Fruit fly (Drosophila melanogaster) Kc167 (cell line): Measurements from ENCODE around the gene CG31055.

Source experiments
- h ChIP-seq: fragments of >200 bp; optimal IDR thresholded peaks from 3 replicates; lab custom pipeline; 2018; ENCODE audit warnings: missing external identifiers
- insv ChIP-seq: fragments of >200 bp; optimal IDR thresholded peaks from 3 replicates; lab custom pipeline; 2018; ENCODE audit warnings: missing external identifiers
- psq ChIP-seq: fragments of >200 bp; optimal IDR thresholded peaks from 2 replicates; lab custom pipeline; 2017; ENCODE audit warnings: missing external identifiers

DNA sequence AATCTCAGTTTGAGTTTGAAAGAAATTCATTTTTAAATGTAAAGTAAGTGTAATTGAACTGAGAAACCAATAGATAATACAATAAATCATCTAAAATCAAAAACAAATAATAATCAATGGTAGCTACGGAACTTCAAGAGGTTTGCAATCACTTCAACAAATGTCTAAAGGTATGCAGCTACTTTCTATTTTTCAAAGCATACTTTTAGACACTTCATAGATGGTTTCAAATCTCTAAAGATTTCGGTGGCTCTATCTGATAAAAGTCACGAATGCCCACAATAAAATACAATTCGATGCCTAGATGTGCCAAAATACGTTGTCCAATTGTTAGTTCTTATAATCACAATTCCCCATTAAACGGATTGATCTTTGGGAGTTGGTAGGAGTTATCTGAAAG is 44.9 kb downstream of the CG31055 start:
- TF ChIP-seq psq (lab: Kevin White, UChicago) (no peak), insv (lab: Kevin White, UChicago) (no peak), h (lab: Kevin White, UChicago) (no peak)
